Fruit fly (Drosophila melanogaster) whole organism, adult: ENCODE results near the gene CG11085.
A peak's percentile ranks its signal among the peaks of the same experiment; 100 is the strongest.

Source experiments
- CG14711 ChIP-seq: fragments of 200-800 bp; sonication (Bioruptor generic); optimal IDR thresholded peaks from 2 replicates; lab custom pipeline; 2018; ENCODE audit warnings: missing biosample characterization, mild to moderate bottlenecking, missing genetic modification characterization, moderate library complexity
- Hr96 ChIP-seq: fragments of 200-800 bp; sonication (Bioruptor generic); optimal IDR thresholded peaks from 2 replicates; lab custom pipeline; 2016; ENCODE audit warnings: missing biosample characterization, missing genetic modification characterization

- TF ChIP-seq CG14711 (tag; lab: Kevin White, UChicago) (peak; percentile 82), Hr96 (GFP tag; lab: Kevin White, UChicago) (no peak)
Observed at dm6 chrX:12662679-12663463, 46.8 kb downstream of the CG11085 start.
